Fruit fly (Drosophila melanogaster) whole organism, embryonic: Measurements from ENCODE around the gene CG13029.
A peak's percentile ranks its signal among the peaks of the same experiment; 100 is the strongest.

Experiments used
- Bteb2 ChIP-seq: fragments of 200-800 bp; sonication (Bioruptor generic); optimal IDR thresholded peaks from 2 replicates; lab custom pipeline; 2016; ENCODE audit warnings: missing biosample characterization, missing genetic modification characterization
- CG10274 ChIP-seq: fragments of 200-800 bp; sonication (Bioruptor generic); optimal IDR thresholded peaks from 3 replicates; lab custom pipeline; 2017; ENCODE audit warnings: missing biosample characterization, mild to moderate bottlenecking, missing genetic modification characterization
- CG15479 ChIP-seq: fragments of 200-800 bp; sonication (Bioruptor generic); optimal IDR thresholded peaks from 3 replicates; lab custom pipeline; 2019; ENCODE audit warnings: missing biosample characterization, mild to moderate bottlenecking, missing genetic modification characterization, moderate library complexity
- CG15696 ChIP-seq: fragments of 200-800 bp; sonication (Bioruptor generic); optimal IDR thresholded peaks from 2 replicates; lab custom pipeline; 2019; ENCODE audit warnings: missing biosample characterization, mild to moderate bottlenecking, missing genetic modification characterization, moderate library complexity
- CG16813 ChIP-seq: fragments of 200-800 bp; sonication (Bioruptor generic); IDR thresholded peaks from 3 replicates; pipeline ENCODE4 v1.3.6; 2022; ENCODE audit warnings: missing biosample characterization, missing genetic modification characterization; ENCODE audit not compliant: partially characterized antibody
- CG17912 ChIP-seq: fragments of 200-800 bp; sonication (Bioruptor generic); optimal IDR thresholded peaks from 2 replicates; lab custom pipeline; 2018; ENCODE audit warnings: missing biosample characterization, mild to moderate bottlenecking, missing genetic modification characterization
- CG18476 ChIP-seq: fragments of 200-800 bp; sonication (Bioruptor generic); optimal IDR thresholded peaks from 2 replicates; lab custom pipeline; 2016; ENCODE audit warnings: missing biosample characterization, mild to moderate bottlenecking, missing genetic modification characterization
- CG31365 ChIP-seq: fragments of 200-800 bp; sonication (Bioruptor generic); optimal IDR thresholded peaks from 2 replicates; lab custom pipeline; 2018; ENCODE audit warnings: missing biosample characterization, mild to moderate bottlenecking, missing genetic modification characterization
- CG31441 ChIP-seq: fragments of 200-800 bp; sonication (Bioruptor generic); IDR thresholded peaks from 2 replicates; pipeline ENCODE4 v1.3.6; 2022; ENCODE audit warnings: missing biosample characterization, missing genetic modification characterization
- CG7928 ChIP-seq: fragments of 200-800 bp; sonication (Bioruptor generic); optimal IDR thresholded peaks from 2 replicates; lab custom pipeline; 2017; ENCODE audit warnings: missing biosample characterization, mild to moderate bottlenecking, missing genetic modification characterization
- CG8765 ChIP-seq: fragments of 200-800 bp; sonication (Bioruptor generic); IDR thresholded peaks from 2 replicates; pipeline ENCODE4 v1.3.6; 2022; ENCODE audit warnings: missing biosample characterization, missing genetic modification characterization
- CHES-1-like ChIP-seq: fragments of 200-800 bp; sonication (Bioruptor generic); optimal IDR thresholded peaks from 2 replicates; lab custom pipeline; 2016; ENCODE audit warnings: missing biosample characterization, missing genetic modification characterization
- Dbx ChIP-seq: fragments of 200-800 bp; sonication (Bioruptor generic); IDR thresholded peaks from 3 replicates; pipeline ENCODE4 v1.3.6; 2022; ENCODE audit warnings: missing biosample characterization, missing genetic modification characterization
- Deaf1 ChIP-seq: fragments of 200-800 bp; optimal IDR thresholded peaks from 3 replicates; lab custom pipeline; 2019; ENCODE audit warnings: missing biosample characterization, mild to moderate bottlenecking, missing genetic modification characterization, moderate library complexity
- Dek ChIP-seq: fragments of 200-800 bp; sonication (Bioruptor generic); optimal IDR thresholded peaks from 3 replicates; lab custom pipeline; 2019; ENCODE audit warnings: missing biosample characterization, mild to moderate bottlenecking, missing genetic modification characterization, moderate library complexity
- Doc2 ChIP-seq: fragments of 200-800 bp; sonication (Bioruptor generic); IDR thresholded peaks from 2 replicates; pipeline ENCODE4 v1.3.6; 2022; ENCODE audit warnings: missing biosample characterization, missing genetic modification characterization
- Dref ChIP-seq: fragments of 200-800 bp; sonication (Bioruptor generic); IDR thresholded peaks from 2 replicates; pipeline ENCODE4 v1.3.6; 2022; ENCODE audit warnings: missing biosample characterization, missing genetic modification characterization
- ERR ChIP-seq: fragments of 200-800 bp; sonication (Bioruptor generic); optimal IDR thresholded peaks from 2 replicates; lab custom pipeline; 2016; ENCODE audit warnings: missing biosample characterization, missing genetic modification characterization
- H2.0 ChIP-seq: fragments of 200-800 bp; sonication (Bioruptor generic); IDR thresholded peaks from 2 replicates; pipeline ENCODE4 v1.3.6; 2022; ENCODE audit warnings: missing biosample characterization, missing genetic modification characterization
- Hey ChIP-seq: fragments of 200-800 bp; sonication (Bioruptor generic); optimal IDR thresholded peaks from 3 replicates; lab custom pipeline; 2018; ENCODE audit warnings: missing biosample characterization, mild to moderate bottlenecking, missing genetic modification characterization
- HmgD ChIP-seq: fragments of 200-800 bp; sonication (Bioruptor generic); optimal IDR thresholded peaks from 3 replicates; lab custom pipeline; 2016; ENCODE audit warnings: missing biosample characterization, missing genetic modification characterization
- MBD-R2 ChIP-seq: fragments of 200-800 bp; sonication (Bioruptor generic); IDR thresholded peaks from 2 replicates; pipeline ENCODE4 v1.3.6; 2022; ENCODE audit warnings: missing biosample characterization, missing genetic modification characterization
- Opbp ChIP-seq: fragments of 200-800 bp; sonication (Bioruptor generic); IDR thresholded peaks from 3 replicates; pipeline ENCODE4 v1.3.6; 2022; ENCODE audit warnings: missing biosample characterization, missing genetic modification characterization; ENCODE audit not compliant: partially characterized antibody
- Spps ChIP-seq: fragments of 200-800 bp; sonication (Bioruptor generic); optimal IDR thresholded peaks from 2 replicates; lab custom pipeline; 2018; ENCODE audit warnings: missing biosample characterization, mild to moderate bottlenecking, missing genetic modification characterization
- Trl ChIP-seq, 3 experiments: fragments of >200 bp in 2 of 3; fragments of 200-800 bp in 1 of 3; sonication (Bioruptor generic) in 1 of 3; optimal IDR thresholded peaks; 2 replicates in 1 of 3; 3 replicates in 2 of 3; lab custom pipeline; 2016 to 2017; ENCODE audit warnings: missing biosample characterization in 1 of 3, missing genetic modification characterization in 1 of 3
- al ChIP-seq: fragments of 200-800 bp; sonication (Bioruptor generic); IDR thresholded peaks from 2 replicates; pipeline ENCODE4 v1.3.6; 2022; ENCODE audit warnings: missing biosample characterization, missing genetic modification characterization
- ato ChIP-seq: fragments of 200-800 bp; sonication (Bioruptor generic); IDR thresholded peaks from 2 replicates; pipeline ENCODE4 v1.3.6; 2022; ENCODE audit warnings: missing biosample characterization, missing genetic modification characterization; ENCODE audit not compliant: partially characterized antibody
- caup ChIP-seq: fragments of 200-800 bp; sonication (Bioruptor generic); optimal IDR thresholded peaks from 3 replicates; lab custom pipeline; 2017; ENCODE audit warnings: missing biosample characterization, mild to moderate bottlenecking, missing genetic modification characterization, moderate library complexity; ENCODE audit not compliant: severe bottlenecking
- corto ChIP-seq: fragments of 200-800 bp; sonication (Bioruptor generic); optimal IDR thresholded peaks from 2 replicates; lab custom pipeline; 2016; ENCODE audit warnings: missing biosample characterization, mild to moderate bottlenecking, missing genetic modification characterization, moderate library complexity
- dmrt11E ChIP-seq: fragments of 200-800 bp; sonication (Bioruptor generic); optimal IDR thresholded peaks from 3 replicates; lab custom pipeline; 2018; ENCODE audit warnings: missing biosample characterization, mild to moderate bottlenecking, missing genetic modification characterization, moderate library complexity
- dmrt99B ChIP-seq: fragments of 200-800 bp; sonication (Bioruptor generic); optimal IDR thresholded peaks from 2 replicates; lab custom pipeline; 2018; ENCODE audit warnings: missing biosample characterization, mild to moderate bottlenecking, missing genetic modification characterization, moderate library complexity
- en ChIP-seq: fragments of 200-800 bp; sonication (Bioruptor generic); optimal IDR thresholded peaks from 2 replicates; lab custom pipeline; 2016; ENCODE audit warnings: missing biosample characterization, missing genetic modification characterization
- eve ChIP-seq, 2 experiments: fragments of >200 bp; optimal IDR thresholded peaks; 2 replicates each; lab custom pipeline; 2017; ENCODE audit warnings: missing biosample characterization in 2 of 2, missing genetic modification characterization in 2 of 2
- ham ChIP-seq: fragments of 200-800 bp; sonication (Bioruptor generic); IDR thresholded peaks from 2 replicates; pipeline ENCODE4 v1.3.6; 2022; ENCODE audit warnings: missing biosample characterization, missing genetic modification characterization
- jigr1 ChIP-seq: fragments of 200-800 bp; sonication (Bioruptor generic); IDR thresholded peaks from 3 replicates; pipeline ENCODE4 v1.3.6; 2022; ENCODE audit warnings: missing biosample characterization, missing genetic modification characterization
- lilli ChIP-seq: fragments of 200-800 bp; sonication (Bioruptor generic); optimal IDR thresholded peaks from 3 replicates; lab custom pipeline; 2016; ENCODE audit warnings: missing biosample characterization, missing genetic modification characterization
- luna ChIP-seq: fragments of 200-800 bp; sonication (Bioruptor generic); optimal IDR thresholded peaks from 2 replicates; lab custom pipeline; 2016; ENCODE audit warnings: missing biosample characterization, missing genetic modification characterization
- nom ChIP-seq: fragments of 200-800 bp; sonication (Bioruptor generic); optimal IDR thresholded peaks from 2 replicates; lab custom pipeline; 2017; ENCODE audit warnings: missing biosample characterization, missing genetic modification characterization, mild to moderate bottlenecking, moderate library complexity, missing genetic modification reagents
- oc ChIP-seq: fragments of 200-800 bp; sonication (Bioruptor generic); optimal IDR thresholded peaks from 2 replicates; lab custom pipeline; 2018; ENCODE audit warnings: missing biosample characterization, mild to moderate bottlenecking, missing genetic modification characterization, moderate library complexity
- otp ChIP-seq: fragments of 200-800 bp; sonication (Bioruptor generic); IDR thresholded peaks from 3 replicates; pipeline ENCODE4, ENCODE4 v1.3.6; 2022; ENCODE audit warnings: missing biosample characterization, missing genetic modification characterization
- p53 ChIP-seq: fragments of 200-800 bp; sonication (Bioruptor generic); optimal IDR thresholded peaks from 2 replicates; lab custom pipeline; 2016; ENCODE audit warnings: missing biosample characterization, missing genetic modification characterization
- psq ChIP-seq: fragments of 200-800 bp; sonication (Bioruptor generic); optimal IDR thresholded peaks from 2 replicates; lab custom pipeline; 2017; ENCODE audit warnings: missing biosample characterization, missing genetic modification characterization
- scrt ChIP-seq: fragments of 200-800 bp; sonication (Bioruptor generic); optimal IDR thresholded peaks from 2 replicates; lab custom pipeline; 2018; ENCODE audit warnings: missing biosample characterization, mild to moderate bottlenecking, missing genetic modification characterization, moderate library complexity
- sisA ChIP-seq: fragments of 200-800 bp; sonication (Bioruptor generic); IDR thresholded peaks from 2 replicates; pipeline ENCODE4 v1.3.6; 2022; ENCODE audit warnings: missing biosample characterization, missing genetic modification characterization
- sna ChIP-seq: fragments of 200-800 bp; sonication (Bioruptor generic); IDR thresholded peaks from 2 replicates; pipeline ENCODE4 v1.3.6; 2022; ENCODE audit warnings: missing biosample characterization, missing genetic modification characterization; ENCODE audit not compliant: partially characterized antibody
- ssp ChIP-seq: fragments of 200-800 bp; sonication (Bioruptor generic); IDR thresholded peaks from 2 replicates; pipeline ENCODE4 v1.3.6; 2022; ENCODE audit warnings: missing biosample characterization, missing genetic modification characterization
- tin ChIP-seq: fragments of 200-800 bp; sonication (Bioruptor generic); optimal IDR thresholded peaks from 3 replicates; lab custom pipeline; 2016; ENCODE audit warnings: missing biosample characterization, missing genetic modification characterization
- z ChIP-seq: fragments of 200-800 bp; sonication (Bioruptor generic); IDR thresholded peaks from 3 replicates; pipeline ENCODE4 v1.3.6; 2022; ENCODE audit warnings: missing biosample characterization, missing genetic modification characterization
- zen ChIP-seq: fragments of 200-800 bp; sonication (Bioruptor generic); optimal IDR thresholded peaks from 3 replicates; lab custom pipeline; 2018; ENCODE audit warnings: missing biosample characterization, mild to moderate bottlenecking, missing genetic modification characterization, moderate library complexity
- zfh2 ChIP-seq: fragments of 200-800 bp; sonication (Bioruptor generic); optimal IDR thresholded peaks from 2 replicates; lab custom pipeline; 2016; ENCODE audit warnings: missing biosample characterization, missing genetic modification characterization

CG13029 gene

dm6 chr3L:16872487-16872955 is 12.1 kb downstream of the CG13029 start (continued):
- TF ChIP-seq scrt (GFP tag; lab: Kevin White, UChicago), result peak; percentile 54
- TF ChIP-seq zfh2 (GFP tag; lab: Kevin White, UChicago), result peak; percentile 56
- TF ChIP-seq ato (GFP tag; lab: Robert Waterston, UW), result no peak
- peak; percentile 48 for TF ChIP-seq tin (GFP tag; lab: Kevin White, UChicago)
- peak; percentile 28 for TF ChIP-seq CG7928 (GFP tag; lab: Kevin White, UChicago)
- TF ChIP-seq psq, result no peak
- TF ChIP-seq caup (GFP tag; lab: Kevin White, UChicago), result peak; percentile 58
- no peak for TF ChIP-seq ham (GFP tag; lab: Robert Waterston, UW)
- no peak for TF ChIP-seq corto
- no peak for TF ChIP-seq Spps
- TF ChIP-seq Dref (GFP tag; lab: Robert Waterston, UW), result no peak
- TF ChIP-seq CG31441 (GFP tag; lab: Robert Waterston, UW), result peak; percentile 69
- no peak; the same call in 1 of the 2 replicates for TF ChIP-seq al
- no peak for TF ChIP-seq H2.0 (GFP tag; lab: Robert Waterston, UW)
- no peak for TF ChIP-seq CG17912 (GFP tag; lab: Kevin White, UChicago)
- peak; percentile 69 for TF ChIP-seq Bteb2 (GFP tag; lab: Kevin White, UChicago)
- TF ChIP-seq CG10274, result peak; percentile 47
- TF ChIP-seq CG16813, result no peak
- TF ChIP-seq CG15696, result no peak
- peak; percentile 30 for TF ChIP-seq zen (tag; lab: Kevin White, UChicago)
- no peak for TF ChIP-seq sna (GFP tag; lab: Robert Waterston, UW)
- TF ChIP-seq en (GFP tag; lab: Kevin White, UChicago), result peak; percentile 41
- TF ChIP-seq Doc2 (GFP tag; lab: Robert Waterston, UW), result no peak
- no peak for TF ChIP-seq CG8765 (GFP tag; lab: Robert Waterston, UW)
- peak; percentile 22 for TF ChIP-seq CHES-1-like (GFP tag; lab: Kevin White, UChicago)
- no peak for TF ChIP-seq p53 (GFP tag; lab: Kevin White, UChicago)
- peak; percentile 73 for TF ChIP-seq lilli (GFP tag; lab: Kevin White, UChicago)
- TF ChIP-seq ERR, result no peak
- TF ChIP-seq z (GFP tag; lab: Robert Waterston, UW), result 0 out of 3 replicates have a peak, but pooled peaks have one; percentile 3
- peak; percentile 59 for TF ChIP-seq CG18476 (GFP tag; lab: Kevin White, UChicago)
- TF ChIP-seq dmrt11E (tag; lab: Kevin White, UChicago), result peak; percentile 55
- TF ChIP-seq sisA (GFP tag; lab: Robert Waterston, UW), result peak; percentile 31; the same call in 1 of the 2 replicates
- TF ChIP-seq MBD-R2 (GFP tag; lab: Robert Waterston, UW), result no peak
- no peak for TF ChIP-seq oc (tag; lab: Kevin White, UChicago)
- peak; percentile 22; the same call in 1 of the 3 replicates for TF ChIP-seq jigr1 (GFP tag; lab: Robert Waterston, UW)
- peak; percentile 63 for TF ChIP-seq Dek (tag; lab: Kevin White, UChicago)
- peak; percentile 10 for TF ChIP-seq Hey (tag; lab: Kevin White, UChicago)
- no peak for TF ChIP-seq CG15479 (GFP tag; lab: Kevin White, UChicago)
- peak; percentile 2 for TF ChIP-seq CG31365
- TF ChIP-seq dmrt99B (tag; lab: Kevin White, UChicago), result peak; percentile 87
- no peak for TF ChIP-seq HmgD (GFP tag; lab: Kevin White, UChicago)
- peak in 1 of 2 experiments; percentile 81 for TF ChIP-seq eve (GFP tag; optimal IDR thresholded peaks at IDR 0.05; lab: Kevin White, UChicago)
- peak; percentile 48; the same call in 1 of the 3 replicates for TF ChIP-seq Dbx
- peak; percentile 48 for TF ChIP-seq Deaf1 (tag; lab: Kevin White, UChicago)
- TF ChIP-seq ssp (GFP tag; lab: Robert Waterston, UW), result peak; percentile 13; the same call in 1 of the 2 replicates
- TF ChIP-seq luna, result no peak
- TF ChIP-seq Trl (optimal IDR thresholded peaks at IDR 0.05; lab: Kevin White, UChicago), result no peak
- TF ChIP-seq Trl (GFP tag; optimal IDR thresholded peaks at IDR 0.05; lab: Kevin White, UChicago), result peak; percentile 53
- TF ChIP-seq otp (GFP tag; lab: Robert Waterston, UW), result no peak
- no peak for TF ChIP-seq nom
- TF ChIP-seq Opbp (GFP tag; lab: Robert Waterston, UW), result no peak
